Worm (Caenorhabditis elegans) whole organism, L1 larva: Measurements from ENCODE around the gene subs-4.

Experiments
- egl-27 ChIP-seq, 2 experiments: fragments of 150-350 bp in 1 of 2; sonication (generic microtip); optimal IDR thresholded peaks; 3 replicates each; lab custom pipeline; 2017 to 2018; ENCODE audit warnings: missing biosample characterization in 2 of 2, missing genetic modification characterization in 2 of 2, missing genetic modification reagents in 2 of 2
- fos-1 ChIP-seq: fragments of 150-350 bp; optimal IDR thresholded peaks from 2 replicates; lab custom pipeline; 2014; ENCODE audit warnings: missing biosample characterization, missing genetic modification characterization
- mdl-1 ChIP-seq, 2 experiments: fragments of 150-350 bp; optimal IDR thresholded peaks; 2 replicates each; lab custom pipeline; 2014 to 2017; ENCODE audit warnings: missing biosample characterization in 2 of 2, missing genetic modification characterization in 2 of 2, inconsistent platforms in 1 of 2
- nhr-11 ChIP-seq: fragments of 150-350 bp; optimal IDR thresholded peaks from 2 replicates; lab custom pipeline; 2014; ENCODE audit warnings: missing biosample characterization, missing genetic modification characterization
- nhr-237 ChIP-seq: fragments of 150-350 bp; optimal IDR thresholded peaks from 2 replicates; lab custom pipeline; 2014; ENCODE audit warnings: missing biosample characterization, missing genetic modification characterization
- unc-86 ChIP-seq: sonication (generic microtip); optimal IDR thresholded peaks from 2 replicates; lab custom pipeline; 2016; ENCODE audit warnings: missing genetic modification characterization, missing compliant biosample characterization

DNA sequence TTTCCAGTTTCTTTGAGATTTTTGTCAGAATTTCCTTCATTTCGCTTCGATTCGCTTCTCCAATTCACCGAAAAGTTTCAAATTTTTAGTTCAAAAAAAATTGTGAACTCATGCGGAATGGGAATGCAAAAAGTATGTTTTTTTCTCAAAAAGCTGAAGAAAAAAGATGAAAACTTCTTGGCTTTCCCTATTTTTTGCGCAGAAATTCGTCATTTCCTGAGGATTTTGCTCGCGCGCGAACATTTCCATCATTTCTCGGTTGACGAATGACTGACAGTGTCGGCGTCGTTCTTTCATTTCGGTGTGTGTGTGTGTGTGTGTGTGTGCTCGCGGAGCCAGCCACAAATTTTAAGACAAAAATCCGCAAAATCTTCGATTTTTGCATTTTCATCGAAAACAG is 49.7 kb upstream of the subs-4 start:
- TF ChIP-seq egl-27 (tag; optimal IDR thresholded peaks at IDR 0.05; lab: Kevin White, UChicago) = no peak
- no peak for TF ChIP-seq nhr-11
- no peak for TF ChIP-seq fos-1 (tag; lab: Kevin White, UChicago)
- no peak for TF ChIP-seq unc-86 (tag; lab: Kevin White, UChicago)
- no peak for TF ChIP-seq nhr-237 (tag; lab: Kevin White, UChicago)
- no peak for TF ChIP-seq mdl-1 (tag; optimal IDR thresholded peaks at IDR 0.05; lab: Kevin White, UChicago)
